Fruit fly (Drosophila melanogaster) whole organism, embryonic: ENCODE results near the gene Sec13.
A peak's percentile ranks its signal among the peaks of the same experiment; 100 is the strongest.

Experiments
- Awh ChIP-seq: fragments of 200-800 bp; sonication (Bioruptor generic); IDR thresholded peaks from 2 replicates; pipeline ENCODE4, ENCODE4 v1.3.6; 2022; ENCODE audit warnings: missing biosample characterization, missing genetic modification characterization
- CG1024 ChIP-seq: fragments of 200-800 bp; sonication (Bioruptor generic); IDR thresholded peaks from 2 replicates; pipeline ENCODE4 v1.3.6; 2022; ENCODE audit warnings: missing biosample characterization, missing genetic modification characterization
- CG10543 ChIP-seq: fragments of 200-800 bp; sonication (Bioruptor generic); optimal IDR thresholded peaks from 3 replicates; lab custom pipeline; 2017; ENCODE audit warnings: missing biosample characterization, mild to moderate bottlenecking, missing genetic modification characterization, moderate library complexity
- CG10654 ChIP-seq: fragments of 200-800 bp; sonication (Bioruptor generic); optimal IDR thresholded peaks from 2 replicates; lab custom pipeline; 2016; ENCODE audit warnings: missing biosample characterization, missing genetic modification characterization
- CG11093 ChIP-seq: fragments of 200-800 bp; sonication (Bioruptor generic); IDR thresholded peaks from 3 replicates; pipeline ENCODE4 v1.3.6; 2022; ENCODE audit warnings: missing biosample characterization, missing genetic modification characterization
- CG11398 ChIP-seq: fragments of 200-800 bp; sonication (Bioruptor generic); optimal IDR thresholded peaks from 2 replicates; lab custom pipeline; 2016; ENCODE audit warnings: missing biosample characterization, missing genetic modification characterization
- CG11723 ChIP-seq: fragments of 200-800 bp; sonication (Bioruptor generic); optimal IDR thresholded peaks from 2 replicates; lab custom pipeline; 2017; ENCODE audit warnings: missing biosample characterization, mild to moderate bottlenecking, missing genetic modification characterization
- CG13123 ChIP-seq: fragments of 200-800 bp; sonication (Bioruptor generic); optimal IDR thresholded peaks from 2 replicates; lab custom pipeline; 2016; ENCODE audit warnings: missing biosample characterization, missing genetic modification characterization
- CG13894 ChIP-seq: fragments of 200-800 bp; sonication (Bioruptor generic); optimal IDR thresholded peaks from 3 replicates; lab custom pipeline; 2018; ENCODE audit warnings: missing biosample characterization, mild to moderate bottlenecking, missing genetic modification characterization, moderate library complexity
- CG14965 ChIP-seq: fragments of 200-800 bp; sonication (Bioruptor generic); optimal IDR thresholded peaks from 2 replicates; lab custom pipeline; 2016; ENCODE audit warnings: missing biosample characterization, missing genetic modification characterization, borderline replicate concordance
- CG15011 ChIP-seq: fragments of 200-800 bp; sonication (Bioruptor generic); optimal IDR thresholded peaks from 3 replicates; lab custom pipeline; 2018; ENCODE audit warnings: missing biosample characterization, mild to moderate bottlenecking, missing genetic modification characterization
- CG1529 ChIP-seq: fragments of 200-800 bp; sonication (Bioruptor generic); optimal IDR thresholded peaks from 3 replicates; lab custom pipeline; 2018; ENCODE audit warnings: missing biosample characterization, missing genetic modification characterization
- CG1647 ChIP-seq: fragments of 200-800 bp; sonication (Bioruptor generic); optimal IDR thresholded peaks from 3 replicates; lab custom pipeline; 2016; ENCODE audit warnings: missing biosample characterization, missing genetic modification characterization
- CG2889 ChIP-seq: fragments of 200-800 bp; sonication (Bioruptor generic); IDR thresholded peaks from 3 replicates; pipeline ENCODE4 v1.3.6; 2022; ENCODE audit warnings: missing biosample characterization, missing genetic modification characterization
- CG31224 ChIP-seq: fragments of 200-800 bp; sonication (Bioruptor generic); IDR thresholded peaks from 2 replicates; pipeline ENCODE4 v1.3.6; 2022; ENCODE audit warnings: missing biosample characterization, missing genetic modification characterization
- CG3847 ChIP-seq: fragments of 200-800 bp; sonication (Bioruptor generic); IDR thresholded peaks from 2 replicates; pipeline ENCODE4 v1.3.6; 2022; ENCODE audit warnings: missing biosample characterization, missing genetic modification characterization
- CG4424 ChIP-seq: fragments of 200-800 bp; sonication (Bioruptor generic); optimal IDR thresholded peaks from 3 replicates; lab custom pipeline; 2016; ENCODE audit warnings: missing biosample characterization, missing genetic modification characterization
- CG9817 ChIP-seq: fragments of 200-800 bp; sonication (Bioruptor generic); optimal IDR thresholded peaks from 2 replicates; lab custom pipeline; 2018; ENCODE audit warnings: missing biosample characterization, mild to moderate bottlenecking, missing genetic modification characterization, moderate library complexity
- Dbx ChIP-seq: fragments of 200-800 bp; sonication (Bioruptor generic); IDR thresholded peaks from 3 replicates; pipeline ENCODE4 v1.3.6; 2022; ENCODE audit warnings: missing biosample characterization, missing genetic modification characterization
- Dek ChIP-seq: fragments of 200-800 bp; sonication (Bioruptor generic); optimal IDR thresholded peaks from 3 replicates; lab custom pipeline; 2019; ENCODE audit warnings: missing biosample characterization, mild to moderate bottlenecking, missing genetic modification characterization, moderate library complexity
- Dfd ChIP-seq, 2 experiments: fragments of >200 bp; optimal IDR thresholded peaks; 2 replicates each; lab custom pipeline; 2017; ENCODE audit warnings: missing biosample characterization in 2 of 2, missing genetic modification characterization in 2 of 2
- Doc2 ChIP-seq: fragments of 200-800 bp; sonication (Bioruptor generic); IDR thresholded peaks from 2 replicates; pipeline ENCODE4 v1.3.6; 2022; ENCODE audit warnings: missing biosample characterization, missing genetic modification characterization
- Hey ChIP-seq: fragments of 200-800 bp; sonication (Bioruptor generic); optimal IDR thresholded peaks from 3 replicates; lab custom pipeline; 2018; ENCODE audit warnings: missing biosample characterization, mild to moderate bottlenecking, missing genetic modification characterization
- Hr39 ChIP-seq: fragments of >200 bp; optimal IDR thresholded peaks from 2 replicates; lab custom pipeline; 2017
- Jarid2 ChIP-seq: fragments of 200-800 bp; sonication (Bioruptor generic); optimal IDR thresholded peaks from 3 replicates; lab custom pipeline; 2017; ENCODE audit warnings: mild to moderate bottlenecking, missing biosample characterization, missing genetic modification reagents, missing genetic modification characterization
- NK7.1 ChIP-seq: fragments of 200-800 bp; sonication (Bioruptor generic); optimal IDR thresholded peaks from 3 replicates; lab custom pipeline; 2016; ENCODE audit warnings: missing biosample characterization, missing genetic modification characterization
- Neu2 ChIP-seq: fragments of 200-800 bp; sonication (Bioruptor generic); optimal IDR thresholded peaks from 3 replicates; lab custom pipeline; 2016; ENCODE audit warnings: missing biosample characterization, missing genetic modification characterization, borderline replicate concordance
- NfI ChIP-seq: fragments of 200-800 bp; sonication (Bioruptor generic); optimal IDR thresholded peaks from 3 replicates; lab custom pipeline; 2018; ENCODE audit warnings: missing biosample characterization, mild to moderate bottlenecking, missing genetic modification characterization, moderate library complexity
- Oli ChIP-seq: fragments of 200-800 bp; sonication (Bioruptor generic); optimal IDR thresholded peaks from 2 replicates; lab custom pipeline; 2018; ENCODE audit warnings: missing biosample characterization, mild to moderate bottlenecking, missing genetic modification characterization, moderate library complexity
- Xbp1 ChIP-seq: fragments of 200-800 bp; sonication (Bioruptor generic); optimal IDR thresholded peaks from 3 replicates; lab custom pipeline; 2016; ENCODE audit warnings: missing biosample characterization, mild to moderate bottlenecking, missing genetic modification characterization
- ab ChIP-seq: fragments of 200-800 bp; sonication (Bioruptor generic); optimal IDR thresholded peaks from 2 replicates; lab custom pipeline; 2016; ENCODE audit warnings: missing biosample characterization, missing genetic modification characterization
- ato ChIP-seq: fragments of 200-800 bp; sonication (Bioruptor generic); IDR thresholded peaks from 2 replicates; pipeline ENCODE4 v1.3.6; 2022; ENCODE audit warnings: missing biosample characterization, missing genetic modification characterization; ENCODE audit not compliant: partially characterized antibody
- bcd ChIP-seq: fragments of 200-800 bp; sonication (Bioruptor generic); optimal IDR thresholded peaks from 2 replicates; lab custom pipeline; 2017; ENCODE audit warnings: missing biosample characterization, mild to moderate bottlenecking, missing genetic modification characterization
- chm ChIP-seq: fragments of 200-800 bp; sonication (Bioruptor generic); IDR thresholded peaks from 2 replicates; pipeline ENCODE4 v1.3.6; 2022; ENCODE audit warnings: missing biosample characterization, missing genetic modification characterization
- dpn ChIP-seq, 2 experiments: fragments of 200-800 bp; sonication (Bioruptor generic); optimal IDR thresholded peaks; 3 replicates each; lab custom pipeline; 2016; ENCODE audit warnings: missing biosample characterization in 2 of 2, missing genetic modification characterization in 2 of 2
- en ChIP-seq: fragments of 200-800 bp; sonication (Bioruptor generic); optimal IDR thresholded peaks from 2 replicates; lab custom pipeline; 2016; ENCODE audit warnings: missing biosample characterization, missing genetic modification characterization
- gcm ChIP-seq: fragments of 200-800 bp; sonication (Bioruptor generic); optimal IDR thresholded peaks from 2 replicates; lab custom pipeline; 2019; ENCODE audit warnings: missing biosample characterization, mild to moderate bottlenecking, missing genetic modification characterization, moderate library complexity
- grau ChIP-seq: fragments of 200-800 bp; optimal IDR thresholded peaks from 3 replicates; lab custom pipeline; 2019; ENCODE audit warnings: missing biosample characterization, mild to moderate bottlenecking, missing genetic modification characterization, moderate library complexity
- hb ChIP-seq: fragments of 200-800 bp; sonication (Bioruptor generic); IDR thresholded peaks from 3 replicates; pipeline ENCODE4 v1.3.6; 2022; ENCODE audit warnings: missing biosample characterization, missing genetic modification characterization; ENCODE audit not compliant: partially characterized antibody
- maf-S ChIP-seq: fragments of 200-800 bp; sonication (Bioruptor generic); optimal IDR thresholded peaks from 2 replicates; lab custom pipeline; 2016; ENCODE audit warnings: missing biosample characterization, missing genetic modification characterization
- mld ChIP-seq: fragments of 200-800 bp; sonication (Bioruptor generic); IDR thresholded peaks from 3 replicates; pipeline ENCODE4 v1.3.6; 2022; ENCODE audit warnings: missing biosample characterization, missing genetic modification characterization; ENCODE audit not compliant: partially characterized antibody
- nerfin-2 ChIP-seq: fragments of 200-800 bp; sonication (Bioruptor generic); IDR thresholded peaks from 2 replicates; pipeline ENCODE4 v1.3.6; 2022; ENCODE audit warnings: missing biosample characterization, missing genetic modification characterization; ENCODE audit not compliant: partially characterized antibody
- nmo ChIP-seq: fragments of 200-800 bp; sonication (Bioruptor generic); optimal IDR thresholded peaks from 2 replicates; lab custom pipeline; 2018; ENCODE audit warnings: missing biosample characterization, mild to moderate bottlenecking, missing genetic modification characterization, moderate library complexity
- phol ChIP-seq: fragments of 200-800 bp; sonication (Bioruptor generic); optimal IDR thresholded peaks from 3 replicates; lab custom pipeline; 2018; ENCODE audit warnings: missing biosample characterization, mild to moderate bottlenecking, missing genetic modification characterization, moderate library complexity
- repo ChIP-seq: fragments of 200-800 bp; sonication (Bioruptor generic); optimal IDR thresholded peaks from 2 replicates; lab custom pipeline; 2016; ENCODE audit warnings: missing biosample characterization, missing genetic modification characterization
- row ChIP-seq: fragments of 200-800 bp; sonication (Bioruptor generic); IDR thresholded peaks from 3 replicates; pipeline ENCODE4 v1.3.6; 2022; ENCODE audit warnings: missing biosample characterization, missing genetic modification characterization
- scrt ChIP-seq: fragments of 200-800 bp; sonication (Bioruptor generic); optimal IDR thresholded peaks from 2 replicates; lab custom pipeline; 2018; ENCODE audit warnings: missing biosample characterization, mild to moderate bottlenecking, missing genetic modification characterization, moderate library complexity
- sim ChIP-seq: fragments of 200-800 bp; sonication (Bioruptor generic); IDR thresholded peaks from 2 replicates; pipeline ENCODE4 v1.3.6; 2022; ENCODE audit warnings: missing biosample characterization, missing genetic modification characterization
- stwl ChIP-seq: fragments of 200-800 bp; sonication (Bioruptor generic); optimal IDR thresholded peaks from 3 replicates; lab custom pipeline; 2018; ENCODE audit warnings: missing biosample characterization, mild to moderate bottlenecking, missing genetic modification characterization, moderate library complexity
- ttk ChIP-seq: fragments of 200-800 bp; sonication (Bioruptor generic); IDR thresholded peaks from 2 replicates; pipeline ENCODE4 v2.1.2; 2022; ENCODE audit warnings: missing biosample characterization, missing genetic modification characterization
- vfl ChIP-seq: fragments of 200-800 bp; sonication (Bioruptor generic); optimal IDR thresholded peaks from 2 replicates; lab custom pipeline; 2016; ENCODE audit warnings: missing biosample characterization, missing genetic modification characterization

Gene Sec13

DNA sequence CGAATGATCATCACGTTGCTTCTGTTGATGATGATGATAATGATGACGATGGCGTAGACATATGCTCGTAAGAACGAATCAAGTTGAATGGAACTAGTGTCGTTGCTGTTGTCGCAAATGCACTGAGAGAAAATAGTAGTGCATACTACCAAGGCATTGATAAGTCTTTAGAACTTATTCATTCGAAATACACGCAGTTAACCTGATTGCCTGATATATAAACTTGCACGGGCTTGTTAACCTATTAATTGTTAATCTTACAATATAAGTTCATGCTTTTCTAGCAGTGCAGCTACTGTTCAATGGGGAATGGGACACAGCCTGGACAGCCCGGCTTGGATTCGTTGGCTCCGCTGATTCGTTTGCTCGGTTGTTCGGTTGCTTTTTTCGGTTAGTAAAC lies 29.8 kb upstream of the Sec13 start (continued):
- TF ChIP-seq bcd (GFP tag; lab: Kevin White, UChicago) (peak; percentile 78), nerfin-2 (no peak), hb (GFP tag; lab: Robert Waterston, UW) (no peak), dpn (GFP tag; optimal IDR thresholded peaks at IDR 0.05; lab: Kevin White, UChicago) (peak; percentile 85 to 88), sim (GFP tag; lab: Robert Waterston, UW) (peak; percentile 84), mld (GFP tag; lab: Robert Waterston, UW) (no peak), repo (GFP tag; lab: Kevin White, UChicago) (peak; percentile 72), phol (tag; lab: Kevin White, UChicago) (peak; percentile 89), NfI (peak; percentile 86), CG1647 (GFP tag; lab: Kevin White, UChicago) (peak; percentile 84), Hey (no peak), CG2889 (GFP tag; lab: Robert Waterston, UW) (peak; percentile 50; the same call in 2 of the 3 replicates), Dbx (GFP tag; lab: Robert Waterston, UW) (peak; percentile 58; the same call in 1 of the 3 replicates), gcm (GFP tag; lab: Kevin White, UChicago) (peak; percentile 82), vfl (peak; percentile 73), CG3847 (peak; percentile 51), Jarid2 (GFP tag; lab: Kevin White, UChicago) (peak; percentile 30), ab (GFP tag; lab: Kevin White, UChicago) (peak; percentile 83), NK7.1 (GFP tag; lab: Kevin White, UChicago) (peak; percentile 72), Awh (GFP tag; lab: Robert Waterston, UW) (peak; percentile 70), CG11723 (peak; percentile 79), maf-S (GFP tag; lab: Kevin White, UChicago) (peak; percentile 78), CG10654 (GFP tag; lab: Kevin White, UChicago) (peak; percentile 78), CG11398 (GFP tag; lab: Kevin White, UChicago) (peak; percentile 85), CG15011 (peak; percentile 69), CG13123 (GFP tag; lab: Kevin White, UChicago) (peak; percentile 58), scrt (GFP tag; lab: Kevin White, UChicago) (peak; percentile 63), CG9817 (tag; lab: Kevin White, UChicago) (peak; percentile 74), Neu2 (GFP tag; lab: Kevin White, UChicago) (peak; percentile 10), CG10543 (peak; percentile 12), Hr39 (lab: Kevin White, UChicago) (no peak), Oli (peak; percentile 86), CG1529 (GFP tag; lab: Kevin White, UChicago) (peak; percentile 75), ttk (GFP tag; lab: Robert Waterston, UW) (peak; percentile 77), en (GFP tag; lab: Kevin White, UChicago) (peak; percentile 76), Xbp1 (GFP tag; lab: Kevin White, UChicago) (peak; percentile 85), CG13894 (no peak), stwl (tag; lab: Kevin White, UChicago) (peak; percentile 47), CG31224 (GFP tag; lab: Robert Waterston, UW) (peak; percentile 72), row (GFP tag; lab: Robert Waterston, UW) (peak; percentile 88), nmo (GFP tag; lab: Kevin White, UChicago) (peak; percentile 87), Dek (tag; lab: Kevin White, UChicago) (peak; percentile 69), CG4424 (peak; percentile 90), Doc2 (no peak), CG1024 (GFP tag; lab: Robert Waterston, UW) (peak; percentile 54; the same call in 1 of the 2 replicates), grau (tag; lab: Kevin White, UChicago) (peak; percentile 85), CG11093 (GFP tag; lab: Robert Waterston, UW) (peak; percentile 77), Dfd (GFP tag; optimal IDR thresholded peaks at IDR 0.05; lab: Kevin White, UChicago) (no peak), CG14965 (peak; percentile 30), chm (GFP tag; lab: Robert Waterston, UW) (peak; percentile 89), ato (GFP tag; lab: Robert Waterston, UW) (no peak)
